Worm (Caenorhabditis elegans) whole organism, L1 larva: Measurements from ENCODE around the gene F28H7.8.

Experiments
- C16A3.4 ChIP-seq: fragments of 150-350 bp; optimal IDR thresholded peaks from 2 replicates; lab custom pipeline; 2014; ENCODE audit warnings: missing biosample characterization, missing genetic modification characterization
- C34B4.2 ChIP-seq: sonication (generic microtip); optimal IDR thresholded peaks from 2 replicates; lab custom pipeline; 2017; ENCODE audit warnings: mild to moderate bottlenecking, missing genetic modification characterization, missing compliant biosample characterization
- Y116A8C.19 ChIP-seq: sonication (generic microtip); optimal IDR thresholded peaks from 2 replicates; lab custom pipeline; 2016; ENCODE audit warnings: missing compliant biosample characterization, missing genetic modification characterization, borderline replicate concordance
- alr-1 ChIP-seq: fragments of 200-800 bp; sonication (Bioruptor generic); optimal IDR thresholded peaks from 2 replicates; lab custom pipeline; 2018; ENCODE audit warnings: borderline replicate concordance, mild to moderate bottlenecking, missing genetic modification characterization, missing compliant biosample characterization
- aly-2 ChIP-seq: fragments of 150-350 bp; optimal IDR thresholded peaks from 2 replicates; lab custom pipeline; 2014; ENCODE audit warnings: missing biosample characterization, missing genetic modification characterization
- blmp-1 ChIP-seq: fragments of 150-350 bp; optimal IDR thresholded peaks from 2 replicates; lab custom pipeline; 2014; ENCODE audit warnings: missing biosample characterization, missing genetic modification characterization
- ceh-88 ChIP-seq: fragments of 200-800 bp; sonication (Bioruptor generic); IDR thresholded peaks from 2 replicates; pipeline ENCODE4 v1.3.6; 2022; ENCODE audit warnings: missing genetic modification characterization, missing compliant biosample characterization
- ceh-90 ChIP-seq: sonication (generic microtip); optimal IDR thresholded peaks from 2 replicates; lab custom pipeline; 2016; ENCODE audit warnings: missing genetic modification characterization, missing compliant biosample characterization
- dsc-1 ChIP-seq: sonication (generic microtip); optimal IDR thresholded peaks from 2 replicates; lab custom pipeline; 2016; ENCODE audit warnings: mild to moderate bottlenecking, missing genetic modification characterization, missing compliant biosample characterization
- efl-1 ChIP-seq, 4 experiments: fragments of 150-350 bp; optimal IDR thresholded peaks in 3 of 4; peaks in 1 of 4; 1 replicate in 1 of 4; 2 replicates in 3 of 4; lab custom pipeline; 2014; ENCODE audit warnings: missing biosample characterization in 2 of 4, missing genetic modification characterization in 2 of 4, missing genetic modification reagents in 2 of 4
- egl-13 ChIP-seq: sonication (generic microtip); optimal IDR thresholded peaks from 2 replicates; lab custom pipeline; 2016; ENCODE audit warnings: missing genotype, missing genetic modification reagents, missing genetic modification characterization, missing compliant biosample characterization
- elt-2 ChIP-seq: sonication (generic microtip); optimal IDR thresholded peaks from 2 replicates; lab custom pipeline; 2016; ENCODE audit warnings: missing genetic modification characterization, mild to moderate bottlenecking, inconsistent platforms, missing compliant biosample characterization, missing genetic modification reagents
- elt-3 ChIP-seq, 6 experiments: fragments of 150-350 bp in 1 of 6; sonication (generic microtip); optimal IDR thresholded peaks; 2 replicates each; lab custom pipeline; 2017 to 2018; ENCODE audit warnings: missing biosample characterization in 6 of 6, missing genetic modification characterization in 6 of 6, inconsistent platforms in 1 of 6
- fkh-10 ChIP-seq: sonication (generic microtip); optimal IDR thresholded peaks from 2 replicates; lab custom pipeline; 2017; ENCODE audit warnings: missing biosample characterization, missing genetic modification reagents, missing genetic modification characterization
- fkh-4 ChIP-seq: sonication (generic microtip); optimal IDR thresholded peaks from 2 replicates; lab custom pipeline; 2016; ENCODE audit warnings: missing compliant biosample characterization, missing genetic modification characterization, borderline replicate concordance
- fkh-8 ChIP-seq: sonication (generic microtip); optimal IDR thresholded peaks from 2 replicates; lab custom pipeline; 2016; ENCODE audit warnings: mild to moderate bottlenecking, missing genetic modification characterization, missing compliant biosample characterization
- hlh-17 ChIP-seq: fragments of 200-800 bp; sonication (Bioruptor generic); optimal IDR thresholded peaks from 2 replicates; lab custom pipeline; 2018; ENCODE audit warnings: missing genetic modification characterization, mild to moderate bottlenecking, missing compliant biosample characterization, moderate library complexity, borderline replicate concordance
- hlh-4 ChIP-seq: sonication (generic microtip); optimal IDR thresholded peaks from 2 replicates; lab custom pipeline; 2016; ENCODE audit warnings: mild to moderate bottlenecking, missing genetic modification characterization, missing compliant biosample characterization
- hpl-2 ChIP-seq: fragments of 150-350 bp; optimal IDR thresholded peaks from 2 replicates; lab custom pipeline; 2014; ENCODE audit warnings: missing biosample characterization, missing genetic modification reagents, missing genetic modification characterization
- jun-1 ChIP-seq: fragments of 150-350 bp; optimal IDR thresholded peaks from 2 replicates; lab custom pipeline; 2014; ENCODE audit warnings: missing biosample characterization, missing genetic modification reagents, missing genetic modification characterization
- lin-14 ChIP-seq: fragments of 200-800 bp; sonication (Bioruptor generic); optimal IDR thresholded peaks from 2 replicates; lab custom pipeline; 2018; ENCODE audit warnings: mild to moderate bottlenecking, missing genetic modification characterization, moderate library complexity, missing compliant biosample characterization
- lin-15B ChIP-seq: fragments of 150-350 bp; sonication (generic microtip); optimal IDR thresholded peaks from 3 replicates; lab custom pipeline; 2014; ENCODE audit warnings: missing biosample characterization, missing genetic modification characterization
- lin-35 ChIP-seq, 2 experiments: fragments of 150-350 bp; optimal IDR thresholded peaks; 2 replicates each; lab custom pipeline; 2014; ENCODE audit warnings: missing biosample characterization in 2 of 2, missing genetic modification characterization in 2 of 2, missing genetic modification reagents in 2 of 2
- lin-39 ChIP-seq: fragments of 150-350 bp; optimal IDR thresholded peaks from 2 replicates; lab custom pipeline; 2014; ENCODE audit warnings: missing biosample characterization, missing genetic modification reagents, missing genetic modification characterization
- lsy-2 ChIP-seq, 2 experiments: fragments of 150-350 bp; optimal IDR thresholded peaks; 2 replicates each; lab custom pipeline; 2014; ENCODE audit warnings: missing biosample characterization in 2 of 2, missing genetic modification characterization in 2 of 2
- mab-9 ChIP-seq: fragments of 200-800 bp; sonication (Bioruptor generic); IDR thresholded peaks from 2 replicates; pipeline ENCODE4 v1.3.6; 2022; ENCODE audit warnings: missing genetic modification reagents, missing genetic modification characterization, missing compliant biosample characterization
- mdl-1 ChIP-seq, 2 experiments: fragments of 150-350 bp; optimal IDR thresholded peaks; 2 replicates each; lab custom pipeline; 2014 to 2017; ENCODE audit warnings: missing biosample characterization in 2 of 2, missing genetic modification characterization in 2 of 2, inconsistent platforms in 1 of 2
- mef-2 ChIP-seq: fragments of 150-350 bp; optimal IDR thresholded peaks from 2 replicates; lab custom pipeline; 2014; ENCODE audit warnings: missing biosample characterization, missing genetic modification characterization
- nhr-11 ChIP-seq: fragments of 150-350 bp; optimal IDR thresholded peaks from 2 replicates; lab custom pipeline; 2014; ENCODE audit warnings: missing biosample characterization, missing genetic modification characterization
- nhr-19 ChIP-seq: fragments of 200-800 bp; sonication (Bioruptor generic); conservative IDR thresholded peaks from 2 replicates; pipeline ENCODE4 v1.3.6; 2022; ENCODE audit warnings: missing genetic modification characterization, missing compliant biosample characterization
- nhr-20 ChIP-seq: sonication (generic microtip); optimal IDR thresholded peaks from 2 replicates; lab custom pipeline; 2016; ENCODE audit warnings: mild to moderate bottlenecking, missing genetic modification characterization, missing compliant biosample characterization
- nhr-71 ChIP-seq: sonication (generic microtip); optimal IDR thresholded peaks from 2 replicates; lab custom pipeline; 2016; ENCODE audit warnings: mild to moderate bottlenecking, missing genetic modification characterization, moderate library complexity, missing compliant biosample characterization
- nhr-76 ChIP-seq: sonication (generic microtip); optimal IDR thresholded peaks from 2 replicates; lab custom pipeline; 2017; ENCODE audit warnings: missing biosample characterization, missing genetic modification characterization
- pag-3 ChIP-seq: sonication (generic microtip); optimal IDR thresholded peaks from 2 replicates; lab custom pipeline; 2017; ENCODE audit warnings: missing genetic modification characterization, mild to moderate bottlenecking, missing compliant biosample characterization, antibody characterized with exemption, borderline replicate concordance; ENCODE audit not compliant: insufficient read depth
- pax-3 ChIP-seq: fragments of 200-800 bp; sonication (Bioruptor generic); optimal IDR thresholded peaks from 2 replicates; lab custom pipeline; 2018; ENCODE audit warnings: mild to moderate bottlenecking, missing genetic modification characterization, moderate library complexity, missing compliant biosample characterization
- rnt-1 ChIP-seq: sonication (generic microtip); optimal IDR thresholded peaks from 2 replicates; lab custom pipeline; 2016; ENCODE audit warnings: mild to moderate bottlenecking, missing genetic modification characterization, moderate library complexity, missing compliant biosample characterization
- snu-23 ChIP-seq: sonication (generic microtip); optimal IDR thresholded peaks from 2 replicates; lab custom pipeline; 2016; ENCODE audit warnings: missing genetic modification characterization, missing compliant biosample characterization
- sox-4 ChIP-seq: sonication (generic microtip); optimal IDR thresholded peaks from 2 replicates; lab custom pipeline; 2016; ENCODE audit warnings: missing genetic modification characterization, missing compliant biosample characterization
- sup-37 ChIP-seq: fragments of 200-800 bp; sonication (Bioruptor generic); optimal IDR thresholded peaks from 2 replicates; lab custom pipeline; 2018; ENCODE audit warnings: mild to moderate bottlenecking, missing genetic modification characterization, missing compliant biosample characterization
- swsn-7 ChIP-seq: sonication (generic microtip); optimal IDR thresholded peaks from 2 replicates; lab custom pipeline; 2016; ENCODE audit warnings: missing genetic modification characterization, missing compliant biosample characterization
- tbx-2 ChIP-seq: sonication (generic microtip); optimal IDR thresholded peaks from 2 replicates; lab custom pipeline; 2016; ENCODE audit warnings: missing genetic modification characterization, missing compliant biosample characterization
- tlp-1 ChIP-seq: fragments of 150-350 bp; optimal IDR thresholded peaks from 2 replicates; lab custom pipeline; 2014; ENCODE audit warnings: missing biosample characterization, missing genetic modification characterization
- unc-130 ChIP-seq: fragments of 150-350 bp; optimal IDR thresholded peaks from 2 replicates; lab custom pipeline; 2017; ENCODE audit warnings: missing biosample characterization, missing genetic modification characterization, inconsistent platforms
- unc-30 ChIP-seq: sonication (generic microtip); optimal IDR thresholded peaks from 2 replicates; lab custom pipeline; 2017; ENCODE audit warnings: missing biosample characterization, missing genetic modification characterization
- unc-86 ChIP-seq: sonication (generic microtip); optimal IDR thresholded peaks from 2 replicates; lab custom pipeline; 2016; ENCODE audit warnings: missing genetic modification characterization, missing compliant biosample characterization
- zip-4 ChIP-seq: fragments of 200-800 bp; sonication (Bioruptor generic); optimal IDR thresholded peaks from 2 replicates; lab custom pipeline; 2018; ENCODE audit warnings: mild to moderate bottlenecking, missing genetic modification characterization, moderate library complexity, missing compliant biosample characterization
- ztf-4 ChIP-seq: fragments of 150-350 bp; optimal IDR thresholded peaks from 2 replicates; lab custom pipeline; 2014; ENCODE audit warnings: missing biosample characterization, missing genetic modification characterization

Gene F28H7.8

DNA sequence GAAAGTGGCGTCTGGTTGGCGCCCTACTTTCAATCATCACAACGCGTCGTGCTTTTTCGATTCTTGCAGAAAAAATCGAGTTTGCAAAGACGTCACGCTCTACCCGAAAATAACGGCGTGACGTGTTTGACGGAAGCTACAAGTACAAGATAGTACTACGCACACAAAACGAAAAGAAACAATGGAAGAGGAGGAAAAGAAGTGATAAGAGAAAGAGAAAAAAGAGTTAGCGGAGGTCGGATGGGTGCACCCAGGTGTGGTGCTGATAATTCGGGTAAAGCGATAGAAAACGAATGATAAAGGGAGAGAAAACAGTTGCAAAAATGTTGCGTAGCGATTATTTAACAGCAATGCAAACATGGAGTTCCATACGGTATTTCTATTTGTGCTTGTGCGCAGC, 32.1 kb upstream of the F28H7.8 start (continued):
- no peak for TF ChIP-seq alr-1
- no peak for TF ChIP-seq hlh-17 (GFP tag; lab: Kevin White, UChicago)

DNA sequence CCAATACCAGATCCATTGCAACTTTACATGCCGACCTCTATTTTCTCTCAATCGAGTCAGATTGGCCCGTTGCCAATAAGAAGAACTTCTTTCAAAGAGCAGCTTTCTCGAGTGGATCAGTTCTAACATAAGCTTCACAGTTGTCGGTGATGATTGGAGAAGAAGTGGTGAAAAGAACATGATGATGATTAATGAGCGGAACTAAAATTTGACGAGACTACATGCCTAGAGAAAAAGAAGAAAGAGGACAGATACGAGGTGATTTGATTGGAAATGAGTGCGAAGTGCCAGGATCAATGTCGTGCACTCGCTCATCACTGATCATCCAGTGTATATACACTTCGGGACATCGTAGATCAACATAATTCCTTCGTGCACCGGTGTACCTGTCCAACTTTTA, 31.1 kb upstream of the F28H7.8 start:
- TF ChIP-seq lin-39 (tag; lab: Kevin White, UChicago), result peak; percentile 92
- TF ChIP-seq egl-13 (tag; lab: Kevin White, UChicago), result no peak
- peak; percentile 66 for TF ChIP-seq nhr-19 (GFP tag; lab: Robert Waterston, UW)
- TF ChIP-seq aly-2 (tag; lab: Kevin White, UChicago), result no peak
- peak; percentile 57 for TF ChIP-seq blmp-1 (tag; lab: Kevin White, UChicago)
- TF ChIP-seq pag-3 (tag; lab: Kevin White, UChicago), result no peak
- TF ChIP-seq lin-35 (GFP tag; optimal IDR thresholded peaks at IDR 0.05; lab: Kevin White, UChicago), result peak in 1 of 2 experiments; percentile 6
- no peak for TF ChIP-seq ceh-90 (tag; lab: Kevin White, UChicago)
- no peak for TF ChIP-seq C34B4.2 (tag; lab: Kevin White, UChicago)
- no peak for TF ChIP-seq mab-9
- peak; percentile 86 for TF ChIP-seq lin-14 (GFP tag; lab: Kevin White, UChicago)
- peak; percentile 91 for TF ChIP-seq rnt-1
- peak in 1 of 2 experiments; percentile 26 for TF ChIP-seq lsy-2 (tag; optimal IDR thresholded peaks at IDR 0.05; lab: Kevin White, UChicago)
- TF ChIP-seq ztf-4 (tag; lab: Kevin White, UChicago), result peak; percentile 17
- TF ChIP-seq nhr-11 (tag; lab: Kevin White, UChicago), result peak; percentile 45
- no peak for TF ChIP-seq sox-4 (tag; lab: Kevin White, UChicago)
- peak in 1 of 2 experiments; percentile 2 for TF ChIP-seq efl-1 (optimal IDR thresholded peaks at IDR 0.05; lab: Kevin White, UChicago)
- peak in 1 of 2 experiments; percentile 76 for TF ChIP-seq efl-1 (GFP tag; optimal IDR thresholded peaks at IDR 0.05 in 1 of 2; lab: Kevin White, UChicago)
- peak; percentile 69 for TF ChIP-seq tbx-2
- TF ChIP-seq snu-23, result peak; percentile 38
- TF ChIP-seq nhr-76 (tag; lab: Kevin White, UChicago), result no peak
- TF ChIP-seq nhr-71, result peak; percentile 84
- peak; percentile 12 for TF ChIP-seq C16A3.4 (tag; lab: Kevin White, UChicago)
- peak; percentile 52 for TF ChIP-seq nhr-20 (tag; lab: Kevin White, UChicago)
- TF ChIP-seq sup-37 (GFP tag; lab: Kevin White, UChicago), result no peak
- no peak for TF ChIP-seq fkh-8 (tag; lab: Kevin White, UChicago)
- TF ChIP-seq Y116A8C.19 (tag; lab: Kevin White, UChicago), result no peak
- no peak for TF ChIP-seq pax-3 (tag; lab: Kevin White, UChicago)
- TF ChIP-seq mdl-1 (tag; optimal IDR thresholded peaks at IDR 0.05; lab: Kevin White, UChicago), result peak in 1 of 2 experiments; percentile 8
- TF ChIP-seq swsn-7 (tag; lab: Kevin White, UChicago), result peak; percentile 18
- TF ChIP-seq unc-130 (tag; lab: Kevin White, UChicago), result peak; percentile 40
- TF ChIP-seq, all 84 proteins: peak for 18

DNA sequence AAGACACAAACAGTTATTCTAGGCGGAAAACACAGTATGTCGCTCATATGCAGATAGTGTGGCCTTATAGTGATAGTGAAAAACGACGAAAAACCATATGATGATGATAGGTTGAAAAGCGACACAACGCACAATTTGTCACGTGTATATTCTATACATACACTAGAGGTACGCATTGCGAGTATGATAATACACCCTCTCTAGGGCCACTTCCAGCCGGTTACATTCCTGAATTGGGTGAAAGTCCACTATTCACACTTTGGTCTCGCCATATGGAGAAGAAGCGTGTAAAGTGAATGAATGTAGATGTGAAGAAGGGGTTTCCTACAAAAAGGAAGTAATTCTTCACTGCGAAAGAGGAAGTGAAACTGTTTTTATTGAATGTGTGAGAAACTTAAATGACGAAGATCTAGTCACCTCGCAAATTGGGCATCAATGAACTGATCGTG, 29.3 kb upstream of the F28H7.8 start:
- no peak for TF ChIP-seq pag-3 (tag; lab: Kevin White, UChicago)
- peak; percentile 12 for TF ChIP-seq C16A3.4 (tag; lab: Kevin White, UChicago)
- TF ChIP-seq hlh-4, result no peak
- TF ChIP-seq tlp-1 (tag; lab: Kevin White, UChicago), result no peak
- TF ChIP-seq mef-2 (tag; lab: Kevin White, UChicago), result no peak
- no peak for TF ChIP-seq zip-4
- no peak for TF ChIP-seq alr-1
- TF ChIP-seq unc-86, result no peak
- TF ChIP-seq unc-30, result no peak
- TF ChIP-seq C34B4.2 (tag; lab: Kevin White, UChicago), result no peak
- TF ChIP-seq fkh-10 (GFP tag; lab: Kevin White, UChicago), result no peak
- no peak for TF ChIP-seq fkh-4 (tag; lab: Kevin White, UChicago)
- TF ChIP-seq lin-14 (GFP tag; lab: Kevin White, UChicago), result peak; percentile 69
- TF ChIP-seq dsc-1 (tag; lab: Kevin White, UChicago), result no peak
- peak in 2 of 6 experiments; percentile 16 to 57 for TF ChIP-seq elt-3 (tag; optimal IDR thresholded peaks at IDR 0.05; lab: Kevin White, UChicago)
- TF ChIP-seq elt-2 (tag; lab: Kevin White, UChicago), result peak; percentile 92
- TF ChIP-seq fkh-8 (tag; lab: Kevin White, UChicago), result no peak
- TF ChIP-seq tbx-2, result peak; percentile 47
- TF ChIP-seq jun-1, result peak; percentile 43
- TF ChIP-seq egl-13 (tag; lab: Kevin White, UChicago), result no peak
- no peak for TF ChIP-seq lin-15B (tag; lab: Kevin White, UChicago)
- TF ChIP-seq hpl-2 (GFP tag; lab: Kevin White, UChicago), result peak; percentile 21
- TF ChIP-seq ceh-88 (GFP tag; lab: Robert Waterston, UW), result no peak
- TF ChIP-seq nhr-20 (tag; lab: Kevin White, UChicago), result peak; percentile 84
